Worm (Caenorhabditis elegans) whole organism, young adult: ENCODE data around the gene C17F4.3.

ENCODE experiments used
- B0261.1 ChIP-seq: sonication (generic microtip); optimal IDR thresholded peaks from 2 replicates; lab custom pipeline; 2016; ENCODE audit warnings: mild to moderate bottlenecking, missing genetic modification characterization, moderate library complexity, missing compliant biosample characterization
- C17E4.6 ChIP-seq: fragments of 200-800 bp; sonication (Bioruptor generic); IDR thresholded peaks from 2 replicates; pipeline ENCODE4 v1.3.6; 2022; ENCODE audit warnings: missing genetic modification reagents, missing genetic modification characterization, missing compliant biosample characterization
- F23B12.7 ChIP-seq: sonication (generic microtip); optimal IDR thresholded peaks from 2 replicates; lab custom pipeline; 2017; ENCODE audit warnings: missing genetic modification characterization, mild to moderate bottlenecking, missing compliant biosample characterization, antibody characterized with exemption, moderate library complexity; ENCODE audit not compliant: insufficient read depth
- F37B4.10 ChIP-seq: fragments of 200-800 bp; sonication (Bioruptor generic); IDR thresholded peaks from 2 replicates; pipeline ENCODE4 v1.3.6; 2022; ENCODE audit warnings: missing genetic modification characterization, missing compliant biosample characterization
- F49E8.2 ChIP-seq: sonication (generic microtip); optimal IDR thresholded peaks from 3 replicates; lab custom pipeline; 2017; ENCODE audit warnings: missing genetic modification characterization, mild to moderate bottlenecking, missing compliant biosample characterization, antibody characterized with exemption, moderate library complexity; ENCODE audit not compliant: insufficient read depth
- F57A8.1 ChIP-seq: fragments of 200-800 bp; sonication (Bioruptor generic); optimal IDR thresholded peaks from 2 replicates; lab custom pipeline; 2018; ENCODE audit warnings: mild to moderate bottlenecking, missing genetic modification characterization, moderate library complexity, missing compliant biosample characterization
- K11D2.4 ChIP-seq: fragments of 200-800 bp; sonication (Bioruptor generic); IDR thresholded peaks from 2 replicates; pipeline ENCODE4 v1.3.6; 2022; ENCODE audit warnings: missing genetic modification reagents, missing genetic modification characterization, missing compliant biosample characterization
- Y56A3A.18 ChIP-seq: fragments of 200-800 bp; sonication (Bioruptor generic); IDR thresholded peaks from 2 replicates; pipeline ENCODE4 v1.3.6; 2022; ENCODE audit warnings: missing genetic modification reagents, missing genetic modification characterization, missing compliant biosample characterization
- aptf-3 ChIP-seq: fragments of 200-800 bp; sonication (Bioruptor generic); IDR thresholded peaks from 2 replicates; pipeline ENCODE4 v1.3.6; 2022; ENCODE audit warnings: missing genetic modification characterization, missing compliant biosample characterization
- atf-7 ChIP-seq: sonication (generic microtip); optimal IDR thresholded peaks from 2 replicates; lab custom pipeline; 2017; ENCODE audit warnings: mild to moderate bottlenecking, missing genetic modification characterization, missing compliant biosample characterization
- attf-3 ChIP-seq: fragments of 200-800 bp; sonication (Bioruptor generic); conservative IDR thresholded peaks from 2 replicates; pipeline ENCODE4 v1.3.6; 2022; ENCODE audit warnings: missing genetic modification reagents, missing genetic modification characterization, missing compliant biosample characterization
- attf-6 ChIP-seq: fragments of 200-800 bp; sonication (Bioruptor generic); IDR thresholded peaks from 2 replicates; pipeline ENCODE4 v1.3.6; 2022; ENCODE audit warnings: missing genetic modification reagents, missing genetic modification characterization, missing compliant biosample characterization
- ccch-3 ChIP-seq: fragments of 200-800 bp; sonication (Bioruptor generic); optimal IDR thresholded peaks from 2 replicates; lab custom pipeline; 2018; ENCODE audit warnings: mild to moderate bottlenecking, missing genetic modification characterization, missing compliant biosample characterization
- chd-7 ChIP-seq: sonication (generic microtip); optimal IDR thresholded peaks from 2 replicates; lab custom pipeline; 2016; ENCODE audit warnings: mild to moderate bottlenecking, missing genetic modification characterization, moderate library complexity, missing compliant biosample characterization
- dpff-1 ChIP-seq: sonication (generic microtip); optimal IDR thresholded peaks from 2 replicates; lab custom pipeline; 2017; ENCODE audit warnings: mild to moderate bottlenecking, missing genetic modification characterization, missing compliant biosample characterization
- egl-44 ChIP-seq: fragments of 200-800 bp; sonication (Bioruptor generic); IDR thresholded peaks from 2 replicates; pipeline ENCODE4 v1.3.6; 2022; ENCODE audit warnings: missing genetic modification reagents, missing genetic modification characterization, missing compliant biosample characterization
- egrh-3 ChIP-seq: fragments of 200-800 bp; sonication (Bioruptor generic); IDR thresholded peaks from 2 replicates; pipeline ENCODE4 v1.3.6; 2022; ENCODE audit warnings: missing genetic modification reagents, missing genetic modification characterization, missing compliant biosample characterization
- ets-4 ChIP-seq: fragments of 200-800 bp; sonication (Bioruptor generic); optimal IDR thresholded peaks from 2 replicates; lab custom pipeline; 2018; ENCODE audit warnings: mild to moderate bottlenecking, missing genetic modification characterization, missing compliant biosample characterization
- gei-17 ChIP-seq: fragments of 200-800 bp; sonication (Bioruptor generic); optimal IDR thresholded peaks from 2 replicates; lab custom pipeline; 2018; ENCODE audit warnings: mild to moderate bottlenecking, missing genetic modification characterization, missing compliant biosample characterization
- hlh-12 ChIP-seq: sonication (generic microtip); optimal IDR thresholded peaks from 2 replicates; lab custom pipeline; 2016; ENCODE audit warnings: missing genetic modification characterization, missing compliant biosample characterization
- hlh-26 ChIP-seq: fragments of 200-800 bp; sonication (Bioruptor generic); conservative IDR thresholded peaks from 2 replicates; pipeline ENCODE4 v1.3.6; 2022; ENCODE audit warnings: missing genetic modification reagents, missing genetic modification characterization, missing compliant biosample characterization
- hmg-1.2 ChIP-seq: fragments of 200-800 bp; sonication (Bioruptor generic); IDR thresholded peaks from 2 replicates; pipeline ENCODE4 v1.3.6; 2022; ENCODE audit warnings: missing genetic modification reagents, missing genetic modification characterization, missing compliant biosample characterization
- lir-1 ChIP-seq: fragments of 200-800 bp; sonication (Bioruptor generic); conservative IDR thresholded peaks from 2 replicates; pipeline ENCODE4 v1.3.6; 2022; ENCODE audit warnings: missing genetic modification reagents, missing genetic modification characterization, missing compliant biosample characterization
- lsl-1 ChIP-seq: fragments of 200-800 bp; sonication (Bioruptor generic); optimal IDR thresholded peaks from 2 replicates; lab custom pipeline; 2018; ENCODE audit warnings: mild to moderate bottlenecking, missing genetic modification characterization, moderate library complexity, missing compliant biosample characterization
- lsy-27 ChIP-seq: sonication (generic microtip); optimal IDR thresholded peaks from 2 replicates; lab custom pipeline; 2017; ENCODE audit warnings: missing genetic modification characterization, mild to moderate bottlenecking, missing compliant biosample characterization, antibody characterized with exemption, missing genotype, borderline replicate concordance; ENCODE audit not compliant: insufficient read depth
- madf-8 ChIP-seq: fragments of 200-800 bp; sonication (Bioruptor generic); conservative IDR thresholded peaks from 2 replicates; pipeline ENCODE4 v1.3.6; 2022; ENCODE audit warnings: missing genetic modification reagents, missing genetic modification characterization, missing compliant biosample characterization
- mxl-1 ChIP-seq: sonication (generic microtip); optimal IDR thresholded peaks from 2 replicates; lab custom pipeline; 2016; ENCODE audit warnings: missing genetic modification characterization, missing compliant biosample characterization
- nhr-120 ChIP-seq: fragments of 200-800 bp; sonication (Bioruptor generic); IDR thresholded peaks from 2 replicates; pipeline ENCODE4 v1.3.6; 2022; ENCODE audit warnings: missing genetic modification characterization, missing compliant biosample characterization
- nhr-179 ChIP-seq: sonication (generic microtip); optimal IDR thresholded peaks from 2 replicates; lab custom pipeline; 2016; ENCODE audit warnings: mild to moderate bottlenecking, missing genetic modification characterization, missing compliant biosample characterization
- nhr-27 ChIP-seq: fragments of 200-800 bp; sonication (Bioruptor generic); optimal IDR thresholded peaks from 2 replicates; lab custom pipeline; 2018; ENCODE audit warnings: mild to moderate bottlenecking, missing genetic modification characterization, moderate library complexity, missing compliant biosample characterization
- nhr-90 ChIP-seq: sonication (generic microtip); optimal IDR thresholded peaks from 2 replicates; lab custom pipeline; 2016; ENCODE audit warnings: missing genotype, mild to moderate bottlenecking, missing genetic modification characterization, missing compliant biosample characterization
- pha-4 ChIP-seq: fragments of 150-350 bp; sonication (generic microtip); optimal IDR thresholded peaks from 2 replicates; lab custom pipeline; 2014; ENCODE audit warnings: missing biosample characterization, missing genetic modification reagents, missing genetic modification characterization
- tbp1 ChIP-seq: fragments of 200-800 bp; sonication (Bioruptor generic); optimal IDR thresholded peaks from 2 replicates; lab custom pipeline; 2018; ENCODE audit warnings: mild to moderate bottlenecking, missing genetic modification characterization, missing compliant biosample characterization
- zfh-2 ChIP-seq: fragments of 200-800 bp; sonication (Bioruptor generic); conservative IDR thresholded peaks from 2 replicates; pipeline ENCODE4 v1.3.6; 2022; ENCODE audit warnings: missing genetic modification reagents, missing genetic modification characterization, missing compliant biosample characterization
- ztf-28 ChIP-seq: fragments of 200-800 bp; sonication (Bioruptor generic); IDR thresholded peaks from 2 replicates; pipeline ENCODE4 v1.3.6; 2022; ENCODE audit warnings: missing genetic modification reagents, missing genetic modification characterization, missing compliant biosample characterization

The C17F4.3 gene

DNA sequence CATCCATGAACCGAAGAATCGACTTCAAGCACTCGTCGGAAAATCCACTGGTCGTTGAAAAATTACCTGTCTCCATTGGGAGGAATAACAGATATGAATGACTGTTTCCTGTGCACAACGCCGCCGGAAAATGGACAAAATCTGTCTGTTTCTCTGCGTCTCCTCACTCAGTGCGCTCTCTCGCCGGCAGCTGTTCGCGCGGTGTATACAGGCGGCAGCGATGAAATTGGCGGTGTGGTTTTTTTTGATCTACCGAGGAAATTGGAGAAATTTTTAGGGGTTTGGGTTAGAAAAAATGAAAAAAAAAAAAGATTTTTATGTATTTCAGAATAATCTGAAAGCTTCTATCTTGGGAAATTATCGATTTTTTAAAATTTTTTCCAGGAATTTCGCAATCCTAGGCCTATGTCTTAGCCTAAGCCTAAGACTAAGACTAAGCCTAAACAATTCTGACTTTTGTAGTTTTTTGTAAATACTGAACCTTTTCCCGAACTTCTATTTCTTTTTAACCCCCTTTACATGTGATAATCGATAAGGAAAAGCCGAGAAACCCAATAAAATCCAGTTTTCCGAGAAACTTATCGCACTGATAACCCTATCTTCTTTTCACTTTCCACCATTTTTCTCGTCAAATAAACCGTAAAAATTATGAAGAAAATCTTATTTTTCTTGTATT, 7.9 kb downstream of the C17F4.3 start, which contains the start of the genes fbxc-50 and C17F4.2 (continued):
- TF ChIP-seq hmg-1.2 (GFP tag; lab: Robert Waterston, UW) (peak; percentile 91), lsl-1 (GFP tag; lab: Kevin White, UChicago) (peak; percentile 27), F49E8.2 (tag; lab: Kevin White, UChicago) (no peak), madf-8 (GFP tag; lab: Robert Waterston, UW) (peak; percentile 86), egrh-3 (GFP tag; lab: Robert Waterston, UW) (no peak)

DNA sequence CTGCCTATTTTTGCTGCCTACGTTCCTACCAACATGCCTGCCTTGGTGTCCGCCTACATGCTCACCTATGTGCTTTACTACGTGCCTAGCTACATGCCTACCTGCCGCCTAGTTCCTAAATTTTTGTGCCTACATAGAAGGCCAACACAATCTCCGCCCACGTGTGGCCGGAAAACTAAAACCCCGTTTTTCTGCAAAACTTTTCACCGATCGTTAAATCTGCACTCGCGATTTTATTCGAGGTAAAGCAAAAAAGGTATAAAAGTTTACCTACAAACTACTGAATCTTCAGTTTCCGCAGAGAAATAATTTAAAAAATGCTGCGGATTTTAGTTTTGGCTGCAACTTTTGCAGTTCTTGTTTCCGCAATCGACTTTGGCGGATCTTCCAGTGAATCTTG, 9.1 kb downstream of the C17F4.3 start, which contains the start of gene clec-124:
Gene clec-124, plus strand, starts transcription at position 301 of the 400 bp plus-strand sequence.
- TF ChIP-seq attf-6 (GFP tag; lab: Robert Waterston, UW) (no peak), pha-4 (no peak), C17E4.6 (GFP tag; lab: Robert Waterston, UW) (no peak), mxl-1 (tag; lab: Kevin White, UChicago) (no peak), ztf-28 (GFP tag; lab: Robert Waterston, UW) (no peak), lsy-27 (no peak), gei-17 (GFP tag; lab: Kevin White, UChicago) (no peak), F57A8.1 (GFP tag; lab: Kevin White, UChicago) (no peak), nhr-27 (tag; lab: Kevin White, UChicago) (no peak), F23B12.7 (tag; lab: Kevin White, UChicago) (no peak), egl-44 (GFP tag; lab: Robert Waterston, UW) (no peak), K11D2.4 (GFP tag; lab: Robert Waterston, UW) (no peak), Y56A3A.18 (GFP tag; lab: Robert Waterston, UW) (no peak), ccch-3 (no peak), F37B4.10 (no peak), aptf-3 (no peak), nhr-179 (tag; lab: Kevin White, UChicago) (no peak)

- peak; percentile 74 for TF ChIP-seq zfh-2
- no peak for TF ChIP-seq K11D2.4 (GFP tag; lab: Robert Waterston, UW)
Measured at ce11 chrII:3250195-3250594, 9.9 kb downstream of the C17F4.3 start.

ce11 chrII:3251782-3252181, 11.5 kb downstream of the C17F4.3 start:
- no peak for TF ChIP-seq dpff-1 (tag; lab: Kevin White, UChicago)
- TF ChIP-seq nhr-120 (GFP tag; lab: Robert Waterston, UW), result no peak
- TF ChIP-seq atf-7, result no peak
- no peak for TF ChIP-seq pha-4
- no peak for TF ChIP-seq tbp1 (GFP tag; lab: Kevin White, UChicago)
- TF ChIP-seq lir-1 (GFP tag; lab: Robert Waterston, UW), result no peak
- TF ChIP-seq B0261.1, result no peak
- TF ChIP-seq aptf-3, result no peak
- no peak for TF ChIP-seq chd-7 (tag; lab: Kevin White, UChicago)
- TF ChIP-seq, all 124 proteins: peak for 0

DNA sequence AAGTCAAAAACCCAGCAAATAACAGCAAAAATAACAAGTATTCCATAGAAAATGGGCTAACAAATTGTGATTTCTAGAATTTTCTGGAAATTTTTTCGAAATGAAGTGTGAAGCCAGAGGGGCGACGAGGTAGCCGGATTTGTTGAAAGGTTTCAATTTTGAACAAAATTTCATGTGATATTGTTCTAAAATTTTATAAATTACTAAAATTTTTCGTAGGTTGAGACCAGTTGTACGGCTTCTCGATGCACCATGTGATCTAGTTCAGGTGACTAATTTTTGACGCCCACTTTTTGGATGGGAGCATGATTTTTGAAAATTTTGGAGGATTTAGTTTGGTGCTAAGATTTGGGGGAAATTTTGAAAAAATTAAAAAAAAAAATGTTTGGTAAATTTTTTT, 18.9 kb downstream of the C17F4.3 start, which contains the start of gene gcy-19:
Gene gcy-19, minus strand, starts transcription at position 101 of the 400 bp plus-strand sequence.
- TF ChIP-seq hlh-12, result no peak
- TF ChIP-seq hlh-26, result no peak
- TF ChIP-seq ets-4, result no peak
- TF ChIP-seq attf-3 (GFP tag; lab: Robert Waterston, UW), result no peak
- no peak for TF ChIP-seq nhr-90
- TF ChIP-seq, all 124 proteins: peak for 0
